Worm (Caenorhabditis elegans) whole organism, mixed stage, embryonic: ENCODE measurements around the gene Y43D4A.6.

Source experiments
- bed-3 ChIP-seq: fragments of 200-800 bp; sonication (Bioruptor generic); optimal IDR thresholded peaks from 3 replicates; lab custom pipeline; 2018; ENCODE audit warnings: mild to moderate bottlenecking, missing genetic modification characterization, moderate library complexity, missing compliant biosample characterization
- ces-1 ChIP-seq: fragments of 150-350 bp; optimal IDR thresholded peaks from 2 replicates; lab custom pipeline; 2014; ENCODE audit warnings: missing biosample characterization, missing genetic modification reagents, missing genetic modification characterization
- cnd-1 ChIP-seq: fragments of 200-800 bp; sonication (Bioruptor generic); optimal IDR thresholded peaks from 2 replicates; lab custom pipeline; 2018; ENCODE audit warnings: mild to moderate bottlenecking, missing genetic modification characterization, missing compliant biosample characterization
- lin-32 ChIP-seq: fragments of 200-800 bp; sonication (Bioruptor generic); optimal IDR thresholded peaks from 2 replicates; lab custom pipeline; 2018; ENCODE audit warnings: mild to moderate bottlenecking, missing genetic modification characterization, missing compliant biosample characterization
- lsy-2 ChIP-seq: fragments of 150-350 bp; optimal IDR thresholded peaks from 2 replicates; lab custom pipeline; 2014; ENCODE audit warnings: missing biosample characterization, missing genetic modification characterization
- mls-2 ChIP-seq: sonication (generic microtip); optimal IDR thresholded peaks from 2 replicates; lab custom pipeline; 2016; ENCODE audit warnings: mild to moderate bottlenecking, missing genetic modification characterization, moderate library complexity, missing compliant biosample characterization
- nhr-76 ChIP-seq: sonication (generic microtip); optimal IDR thresholded peaks from 2 replicates; lab custom pipeline; 2017; ENCODE audit warnings: missing biosample characterization, missing genetic modification characterization
- sem-2 ChIP-seq: fragments of 200-800 bp; sonication (Bioruptor generic); optimal IDR thresholded peaks from 2 replicates; lab custom pipeline; 2018; ENCODE audit warnings: mild to moderate bottlenecking, missing genetic modification characterization, missing compliant biosample characterization
- snpc-4 ChIP-seq: fragments of 150-350 bp; optimal IDR thresholded peaks from 2 replicates; lab custom pipeline; 2014; ENCODE audit warnings: missing biosample characterization, missing genetic modification characterization
- unc-120 ChIP-seq: sonication (generic microtip); optimal IDR thresholded peaks from 2 replicates; lab custom pipeline; 2017; ENCODE audit warnings: missing genetic modification characterization, missing compliant biosample characterization; ENCODE audit not compliant: poor library complexity, severe bottlenecking
- unc-39 ChIP-seq: fragments of 150-350 bp; optimal IDR thresholded peaks from 2 replicates; lab custom pipeline; 2014; ENCODE audit warnings: missing biosample characterization, missing genetic modification characterization
- ztf-11 ChIP-seq: fragments of 150-350 bp; optimal IDR thresholded peaks from 2 replicates; lab custom pipeline; 2014; ENCODE audit warnings: missing biosample characterization, missing genetic modification characterization

Y43D4A.6 gene

DNA sequence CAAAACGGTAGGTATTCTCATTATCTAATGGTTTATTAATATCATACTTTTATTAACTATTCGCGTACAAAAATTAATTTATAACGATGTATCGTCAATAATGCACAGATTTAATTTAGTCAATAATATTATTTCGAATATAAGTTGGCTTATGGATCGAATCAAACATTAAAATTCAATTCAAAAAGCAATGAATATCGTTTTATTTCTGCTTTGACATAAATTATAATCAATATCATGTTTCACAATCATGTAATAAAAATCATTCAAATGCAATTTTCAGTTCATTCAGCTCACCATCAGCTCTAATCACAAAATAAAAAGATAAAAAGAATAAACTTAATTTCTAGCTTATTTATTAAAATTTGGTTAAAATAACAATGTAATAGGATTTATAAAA is 41.6 kb downstream of the Y43D4A.6 start, which contains the start of gene Y116A8A.6:
Gene Y116A8A.6, minus strand, starts transcription at position 101 of the 400 bp plus-strand sequence.
- no peak for TF ChIP-seq nhr-76 (tag; lab: Kevin White, UChicago)
- TF ChIP-seq snpc-4 (tag; lab: Kevin White, UChicago) = no peak

ce11 chrIV:16829896-16830295 is 42.8 kb downstream of the Y43D4A.6 start, which contains the start of gene Y116A8A.7:
Gene Y116A8A.7 (plus strand): TSS chrIV:16830196.
- TF ChIP-seq sem-2 (GFP tag; lab: Kevin White, UChicago) = no peak

- TF ChIP-seq unc-120 (tag; lab: Kevin White, UChicago) (no peak), lsy-2 (tag; lab: Kevin White, UChicago) (no peak), unc-39 (no peak), mls-2 (tag; lab: Kevin White, UChicago) (no peak), cnd-1 (tag; lab: Kevin White, UChicago) (no peak), ztf-11 (tag; lab: Kevin White, UChicago) (no peak), ces-1 (GFP tag; lab: Kevin White, UChicago) (no peak), lin-32 (GFP tag; lab: Kevin White, UChicago) (no peak), snpc-4 (tag; lab: Kevin White, UChicago) (no peak), bed-3 (no peak)
Measured at ce11 chrIV:16831366-16831765, 44.2 kb downstream of the Y43D4A.6 start, which contains the start of gene clec-194. Gene clec-194 (plus strand): TSS chrIV:16831666.
